Fruit fly (Drosophila melanogaster) whole organism, embryonic: ENCODE results near the gene Rok.

Experiments used
- Atf-2 ChIP-seq: fragments of 200-800 bp; sonication (Bioruptor generic); optimal IDR thresholded peaks from 2 replicates; lab custom pipeline; 2016; ENCODE audit warnings: missing biosample characterization, missing genetic modification characterization
- CG10147 ChIP-seq: fragments of 200-800 bp; sonication (Bioruptor generic); optimal IDR thresholded peaks from 2 replicates; lab custom pipeline; 2019; ENCODE audit warnings: missing biosample characterization, mild to moderate bottlenecking, missing genetic modification characterization, moderate library complexity
- CG10431 ChIP-seq: fragments of 200-800 bp; sonication (Bioruptor generic); optimal IDR thresholded peaks from 3 replicates; lab custom pipeline; 2018; ENCODE audit warnings: missing biosample characterization, mild to moderate bottlenecking, missing genetic modification characterization
- CG10979 ChIP-seq: fragments of 200-800 bp; sonication (Bioruptor generic); optimal IDR thresholded peaks from 2 replicates; lab custom pipeline; 2018; ENCODE audit warnings: missing biosample characterization, mild to moderate bottlenecking, missing genetic modification characterization, moderate library complexity
- CG11723 ChIP-seq: fragments of 200-800 bp; sonication (Bioruptor generic); optimal IDR thresholded peaks from 2 replicates; lab custom pipeline; 2017; ENCODE audit warnings: missing biosample characterization, mild to moderate bottlenecking, missing genetic modification characterization
- CG12104 ChIP-seq: fragments of 200-800 bp; sonication (Bioruptor generic); optimal IDR thresholded peaks from 3 replicates; lab custom pipeline; 2016; ENCODE audit warnings: missing biosample characterization, missing genetic modification characterization
- CG12155 ChIP-seq: fragments of 200-800 bp; sonication (Bioruptor generic); optimal IDR thresholded peaks from 3 replicates; lab custom pipeline; 2016; ENCODE audit warnings: missing biosample characterization, missing genetic modification characterization
- CG12219 ChIP-seq: fragments of 200-800 bp; sonication (Bioruptor generic); optimal IDR thresholded peaks from 3 replicates; lab custom pipeline; 2018; ENCODE audit warnings: missing biosample characterization, mild to moderate bottlenecking, missing genetic modification characterization
- CG12769 ChIP-seq: fragments of 200-800 bp; sonication (Bioruptor generic); optimal IDR thresholded peaks from 2 replicates; lab custom pipeline; 2019; ENCODE audit warnings: missing biosample characterization, mild to moderate bottlenecking, missing genetic modification characterization, moderate library complexity
- CG13296 ChIP-seq: fragments of 200-800 bp; sonication (Bioruptor generic); optimal IDR thresholded peaks from 3 replicates; lab custom pipeline; 2018; ENCODE audit warnings: missing biosample characterization, mild to moderate bottlenecking, missing genetic modification characterization
- CG13775 ChIP-seq: fragments of 200-800 bp; sonication (Bioruptor generic); optimal IDR thresholded peaks from 3 replicates; lab custom pipeline; 2017; ENCODE audit warnings: missing biosample characterization, mild to moderate bottlenecking, missing genetic modification characterization
- CG15479 ChIP-seq: fragments of 200-800 bp; sonication (Bioruptor generic); optimal IDR thresholded peaks from 3 replicates; lab custom pipeline; 2019; ENCODE audit warnings: missing biosample characterization, mild to moderate bottlenecking, missing genetic modification characterization, moderate library complexity
- CG15696 ChIP-seq: fragments of 200-800 bp; sonication (Bioruptor generic); optimal IDR thresholded peaks from 2 replicates; lab custom pipeline; 2019; ENCODE audit warnings: missing biosample characterization, mild to moderate bottlenecking, missing genetic modification characterization, moderate library complexity
- CG17186 ChIP-seq: fragments of 200-800 bp; sonication (Bioruptor generic); optimal IDR thresholded peaks from 3 replicates; lab custom pipeline; 2017; ENCODE audit warnings: missing biosample characterization, missing genetic modification reagents, missing genetic modification characterization
- CG17359 ChIP-seq: fragments of 200-800 bp; sonication (Bioruptor generic); optimal IDR thresholded peaks from 3 replicates; lab custom pipeline; 2018; ENCODE audit warnings: missing biosample characterization, mild to moderate bottlenecking, missing genetic modification characterization, moderate library complexity
- CG2199 ChIP-seq: fragments of 200-800 bp; sonication (Bioruptor generic); IDR thresholded peaks from 3 replicates; pipeline ENCODE4 v1.3.6; 2022; ENCODE audit warnings: missing biosample characterization, missing genetic modification characterization
- CG31365 ChIP-seq: fragments of 200-800 bp; sonication (Bioruptor generic); optimal IDR thresholded peaks from 2 replicates; lab custom pipeline; 2018; ENCODE audit warnings: missing biosample characterization, mild to moderate bottlenecking, missing genetic modification characterization
- CG3163 ChIP-seq: fragments of 200-800 bp; sonication (Bioruptor generic); optimal IDR thresholded peaks from 3 replicates; lab custom pipeline; 2016; ENCODE audit warnings: missing biosample characterization, missing genetic modification characterization
- CG33557 ChIP-seq: fragments of 200-800 bp; sonication (Bioruptor generic); optimal IDR thresholded peaks from 2 replicates; lab custom pipeline; 2019; ENCODE audit warnings: missing biosample characterization, mild to moderate bottlenecking, missing genetic modification characterization, moderate library complexity
- CG3407 ChIP-seq: fragments of 200-800 bp; sonication (Bioruptor generic); optimal IDR thresholded peaks from 2 replicates; lab custom pipeline; 2018; ENCODE audit warnings: missing biosample characterization, mild to moderate bottlenecking, missing genetic modification characterization
- CG3726 ChIP-seq: fragments of 200-800 bp; sonication (Bioruptor generic); IDR thresholded peaks from 3 replicates; pipeline ENCODE4, ENCODE4 v1.3.6; 2022; ENCODE audit warnings: missing biosample characterization, missing genetic modification characterization
- CG43689 ChIP-seq: fragments of 200-800 bp; sonication (Bioruptor generic); IDR thresholded peaks from 2 replicates; pipeline ENCODE4 v1.3.6; 2022; ENCODE audit warnings: missing biosample characterization, missing genetic modification characterization
- CG7928 ChIP-seq: fragments of 200-800 bp; sonication (Bioruptor generic); optimal IDR thresholded peaks from 2 replicates; lab custom pipeline; 2017; ENCODE audit warnings: missing biosample characterization, mild to moderate bottlenecking, missing genetic modification characterization
- CG7963 ChIP-seq: fragments of 200-800 bp; sonication (Bioruptor generic); IDR thresholded peaks from 3 replicates; pipeline ENCODE4 v1.3.6; 2022; ENCODE audit warnings: missing biosample characterization, missing genetic modification characterization; ENCODE audit not compliant: partially characterized antibody
- CG7987 ChIP-seq: fragments of 200-800 bp; sonication (Bioruptor generic); optimal IDR thresholded peaks from 2 replicates; lab custom pipeline; 2018; ENCODE audit warnings: missing biosample characterization, mild to moderate bottlenecking, missing genetic modification characterization, moderate library complexity
- CG8944 ChIP-seq: fragments of 200-800 bp; sonication (Bioruptor generic); optimal IDR thresholded peaks from 3 replicates; lab custom pipeline; 2016; ENCODE audit warnings: missing biosample characterization, missing genetic modification characterization
- CG9727 ChIP-seq: fragments of 200-800 bp; sonication (Bioruptor generic); optimal IDR thresholded peaks from 3 replicates; lab custom pipeline; 2017; ENCODE audit warnings: missing biosample characterization, mild to moderate bottlenecking, missing genetic modification characterization
- Dad ChIP-seq: fragments of 200-800 bp; sonication (Bioruptor generic); optimal IDR thresholded peaks from 3 replicates; lab custom pipeline; 2016; ENCODE audit warnings: missing biosample characterization, missing genetic modification characterization
- Dfd ChIP-seq, 2 experiments: fragments of >200 bp; optimal IDR thresholded peaks; 2 replicates each; lab custom pipeline; 2017; ENCODE audit warnings: missing biosample characterization in 2 of 2, missing genetic modification characterization in 2 of 2
- ERR ChIP-seq: fragments of 200-800 bp; sonication (Bioruptor generic); optimal IDR thresholded peaks from 2 replicates; lab custom pipeline; 2016; ENCODE audit warnings: missing biosample characterization, missing genetic modification characterization
- HmgZ ChIP-seq: fragments of 200-800 bp; sonication (Bioruptor generic); optimal IDR thresholded peaks from 2 replicates; lab custom pipeline; 2018; ENCODE audit warnings: missing biosample characterization, mild to moderate bottlenecking, missing genetic modification characterization
- Hr39 ChIP-seq: fragments of >200 bp; optimal IDR thresholded peaks from 2 replicates; lab custom pipeline; 2017
- Mes4 ChIP-seq: fragments of 200-800 bp; sonication (Bioruptor generic); optimal IDR thresholded peaks from 2 replicates; lab custom pipeline; 2016; ENCODE audit warnings: missing biosample characterization, missing genetic modification characterization
- Mrtf ChIP-seq: fragments of 200-800 bp; sonication (Bioruptor generic); IDR thresholded peaks from 3 replicates; pipeline ENCODE4 v1.3.6; 2022; ENCODE audit warnings: missing biosample characterization, missing genetic modification characterization
- Side ChIP-seq: fragments of 200-800 bp; sonication (Bioruptor generic); optimal IDR thresholded peaks from 2 replicates; lab custom pipeline; 2016; ENCODE audit warnings: missing biosample characterization, missing genetic modification characterization
- Ssrp ChIP-seq: fragments of 200-800 bp; sonication (Bioruptor generic); optimal IDR thresholded peaks from 2 replicates; lab custom pipeline; 2018; ENCODE audit warnings: missing biosample characterization, mild to moderate bottlenecking, missing genetic modification characterization, moderate library complexity
- ab ChIP-seq: fragments of 200-800 bp; sonication (Bioruptor generic); optimal IDR thresholded peaks from 2 replicates; lab custom pipeline; 2016; ENCODE audit warnings: missing biosample characterization, missing genetic modification characterization
- abd-A ChIP-seq: fragments of 200-800 bp; sonication (Bioruptor generic); optimal IDR thresholded peaks from 3 replicates; lab custom pipeline; 2019; ENCODE audit warnings: missing biosample characterization, mild to moderate bottlenecking, missing genetic modification characterization, moderate library complexity
- ara ChIP-seq: fragments of 200-800 bp; sonication (Bioruptor generic); IDR thresholded peaks from 2 replicates; pipeline ENCODE4 v1.3.6; 2022; ENCODE audit warnings: missing biosample characterization, missing genetic modification characterization
- crol ChIP-seq: fragments of 200-800 bp; sonication (Bioruptor generic); IDR thresholded peaks from 2 replicates; pipeline ENCODE4 v1.3.6; 2022; ENCODE audit warnings: missing biosample characterization, missing genetic modification characterization
- dm ChIP-seq: fragments of 200-800 bp; sonication (Bioruptor generic); optimal IDR thresholded peaks from 3 replicates; lab custom pipeline; 2016; ENCODE audit warnings: missing biosample characterization, missing genetic modification characterization
- fd96Cb ChIP-seq: fragments of 200-800 bp; sonication (Bioruptor generic); optimal IDR thresholded peaks from 2 replicates; lab custom pipeline; 2018; ENCODE audit warnings: missing biosample characterization, mild to moderate bottlenecking, missing genetic modification characterization, moderate library complexity
- gsb-n ChIP-seq: fragments of 200-800 bp; sonication (Bioruptor generic); optimal IDR thresholded peaks from 3 replicates; lab custom pipeline; 2018; ENCODE audit warnings: missing biosample characterization, mild to moderate bottlenecking, missing genetic modification characterization
- hb ChIP-seq: fragments of 200-800 bp; sonication (Bioruptor generic); IDR thresholded peaks from 3 replicates; pipeline ENCODE4 v1.3.6; 2022; ENCODE audit warnings: missing biosample characterization, missing genetic modification characterization; ENCODE audit not compliant: partially characterized antibody
- her ChIP-seq: fragments of 200-800 bp; sonication (Bioruptor generic); optimal IDR thresholded peaks from 2 replicates; lab custom pipeline; 2016; ENCODE audit warnings: missing biosample characterization, missing genetic modification characterization
- jing ChIP-seq: fragments of 200-800 bp; sonication (Bioruptor generic); optimal IDR thresholded peaks from 2 replicates; lab custom pipeline; 2018; ENCODE audit warnings: missing biosample characterization, mild to moderate bottlenecking, missing genetic modification characterization
- oc ChIP-seq: fragments of 200-800 bp; sonication (Bioruptor generic); optimal IDR thresholded peaks from 2 replicates; lab custom pipeline; 2018; ENCODE audit warnings: missing biosample characterization, mild to moderate bottlenecking, missing genetic modification characterization, moderate library complexity
- phol ChIP-seq: fragments of 200-800 bp; sonication (Bioruptor generic); optimal IDR thresholded peaks from 3 replicates; lab custom pipeline; 2018; ENCODE audit warnings: missing biosample characterization, mild to moderate bottlenecking, missing genetic modification characterization, moderate library complexity
- sim ChIP-seq: fragments of 200-800 bp; sonication (Bioruptor generic); IDR thresholded peaks from 2 replicates; pipeline ENCODE4 v1.3.6; 2022; ENCODE audit warnings: missing biosample characterization, missing genetic modification characterization
- slp2 ChIP-seq: fragments of 200-800 bp; sonication (Bioruptor generic); optimal IDR thresholded peaks from 2 replicates; lab custom pipeline; 2016; ENCODE audit warnings: missing biosample characterization, missing genetic modification characterization
- so ChIP-seq: fragments of 200-800 bp; sonication (Bioruptor generic); IDR thresholded peaks from 3 replicates; pipeline ENCODE4 v1.3.6; 2022; ENCODE audit warnings: missing biosample characterization, missing genetic modification characterization

The Rok gene

dm6 chrX:16644535-16645131, 7.4 kb upstream of the Rok start (continued):
- no peak for TF ChIP-seq sim (GFP tag; lab: Robert Waterston, UW)
- no peak for TF ChIP-seq ab (GFP tag; lab: Kevin White, UChicago)
- peak; percentile 66 for TF ChIP-seq CG33557 (GFP tag; lab: Kevin White, UChicago)
- TF ChIP-seq CG12219 = peak; percentile 55
- TF ChIP-seq CG11723 = peak; percentile 54
- TF ChIP-seq Dad (GFP tag; lab: Kevin White, UChicago) = no peak
- peak; percentile 51 for TF ChIP-seq Mes4 (GFP tag; lab: Kevin White, UChicago)
- TF ChIP-seq CG43689 (GFP tag; lab: Robert Waterston, UW) = no peak
- TF ChIP-seq CG10147 (GFP tag; lab: Kevin White, UChicago) = no peak
- TF ChIP-seq Atf-2 (GFP tag; lab: Kevin White, UChicago) = no peak
- TF ChIP-seq dm (GFP tag; lab: Kevin White, UChicago) = no peak
- no peak for TF ChIP-seq abd-A
- no peak for TF ChIP-seq CG7928
- no peak for TF ChIP-seq Mrtf (GFP tag; lab: Robert Waterston, UW)
- TF ChIP-seq CG15479 (GFP tag; lab: Kevin White, UChicago) = peak; percentile 52
- no peak for TF ChIP-seq CG7963 (GFP tag; lab: Robert Waterston, UW)
- no peak for TF ChIP-seq crol (GFP tag; lab: Robert Waterston, UW)
- no peak for TF ChIP-seq CG3726
- no peak for TF ChIP-seq CG12104 (GFP tag; lab: Kevin White, UChicago)
- TF ChIP-seq HmgZ (tag; lab: Kevin White, UChicago) = peak; percentile 27
- TF ChIP-seq CG9727 (GFP tag; lab: Kevin White, UChicago) = peak; percentile 74
- TF ChIP-seq ara (GFP tag; lab: Robert Waterston, UW) = no peak
- TF ChIP-seq fd96Cb (tag; lab: Kevin White, UChicago) = no peak
- TF ChIP-seq CG8944 (GFP tag; lab: Kevin White, UChicago) = no peak
- TF ChIP-seq CG13296 = peak; percentile 55
- TF ChIP-seq CG3163 (GFP tag; lab: Kevin White, UChicago) = no peak
- peak; percentile 73; the same call in 2 of the 3 replicates for TF ChIP-seq CG2199 (GFP tag; lab: Robert Waterston, UW)
- TF ChIP-seq so (GFP tag; lab: Robert Waterston, UW) = 0 out of 3 replicates have a peak, but pooled peaks have one; percentile 28
- TF ChIP-seq phol (tag; lab: Kevin White, UChicago) = no peak
- peak; percentile 33 for TF ChIP-seq CG10431
- no peak for TF ChIP-seq slp2 (GFP tag; lab: Kevin White, UChicago)
- TF ChIP-seq CG12769 (tag; lab: Kevin White, UChicago) = peak; percentile 54
- no peak for TF ChIP-seq jing (GFP tag; lab: Kevin White, UChicago)
- TF ChIP-seq CG15696 (tag; lab: Kevin White, UChicago) = peak; percentile 78
- TF ChIP-seq CG7987 = peak; percentile 53
- TF ChIP-seq gsb-n = peak; percentile 76
- TF ChIP-seq CG31365 (tag; lab: Kevin White, UChicago) = peak; percentile 43
- no peak for TF ChIP-seq Hr39 (lab: Kevin White, UChicago)
- no peak for TF ChIP-seq ERR (GFP tag; lab: Kevin White, UChicago)
- TF ChIP-seq CG3407 (GFP tag; lab: Kevin White, UChicago) = peak; percentile 76
- TF ChIP-seq her (GFP tag; lab: Kevin White, UChicago) = no peak
- TF ChIP-seq Dfd (GFP tag; optimal IDR thresholded peaks at IDR 0.05; lab: Kevin White, UChicago) = no peak
- TF ChIP-seq CG17186 (GFP tag; lab: Kevin White, UChicago) = no peak
- no peak for TF ChIP-seq hb (GFP tag; lab: Robert Waterston, UW)
- TF ChIP-seq Side (GFP tag; lab: Kevin White, UChicago) = peak; percentile 38
- TF ChIP-seq CG17359 = peak; percentile 71
- TF ChIP-seq CG10979 (tag; lab: Kevin White, UChicago) = peak; percentile 40
- no peak for TF ChIP-seq CG13775 (GFP tag; lab: Kevin White, UChicago)
- TF ChIP-seq oc = peak; percentile 69
- TF ChIP-seq CG12155 = no peak
- no peak for TF ChIP-seq Ssrp (tag; lab: Kevin White, UChicago)
